Fruit fly (Drosophila melanogaster): ENCODE data around the gene Wdr92.

DNA sequence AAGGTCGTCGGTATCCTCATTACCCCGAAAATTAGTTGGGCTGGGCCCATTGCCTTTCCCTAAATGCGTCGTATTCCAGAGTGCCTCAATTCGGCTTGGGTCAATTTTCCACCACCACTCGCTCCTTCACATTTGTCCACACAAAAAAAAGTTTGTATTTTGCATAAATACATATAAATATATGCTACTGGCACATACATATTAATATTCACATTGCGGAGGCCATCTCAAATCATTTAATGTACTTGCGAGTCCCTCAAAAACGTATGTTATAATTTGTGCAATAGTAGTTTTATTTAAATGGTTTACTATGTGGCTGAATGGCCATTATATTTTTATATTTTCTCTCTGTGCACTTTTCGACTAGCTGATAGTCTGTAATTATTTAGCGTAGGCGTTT lies 33.6 kb downstream of the Wdr92 start:
- TF ChIP-seq CG8159 (tag; optimal IDR thresholded peaks at IDR 0.05) (no peak), CG32121 (GFP tag; IDR thresholded peaks at IDR 0.05) (no peak)
